Worm (Caenorhabditis elegans): ENCODE results near the gene acr-10.

The acr-10 gene

ce11 chrX:3982370-3982769 is 39.7 kb upstream of the acr-10 start:
- TF ChIP-seq fos-1 (tag; optimal IDR thresholded peaks at IDR 0.05) (peak; percentile 24), pha-4 (tag; optimal IDR thresholded peaks at IDR 0.05) (peak; percentile 55), nhr-237 (tag; optimal IDR thresholded peaks at IDR 0.05) (no peak), hmg-11 (tag; optimal IDR thresholded peaks at IDR 0.05) (no peak)

ce11 chrX:3988575-3988974 is 33.5 kb upstream of the acr-10 start:
- peak; percentile 24 for TF ChIP-seq lin-39 (tag; optimal IDR thresholded peaks at IDR 0.05)
- TF ChIP-seq fkh-2 (tag; optimal IDR thresholded peaks at IDR 0.05), result no peak
- TF ChIP-seq elt-3 (tag; optimal IDR thresholded peaks at IDR 0.05), result no peak

ce11 chrX:3990495-3990894 is 31.6 kb upstream of the acr-10 start:
- no peak for TF ChIP-seq mdl-1 (tag; optimal IDR thresholded peaks at IDR 0.05)
- peak; percentile 80 for TF ChIP-seq pha-4 (tag; optimal IDR thresholded peaks at IDR 0.05)

ce11 chrX:3990941-3991340 is 31.1 kb upstream of the acr-10 start:
- TF ChIP-seq daf-12 (tag; optimal IDR thresholded peaks at IDR 0.05) (no peak), zag-1 (tag; optimal IDR thresholded peaks at IDR 0.05) (no peak), nhr-25 (tag; optimal IDR thresholded peaks at IDR 0.05) (no peak), sea-2 (GFP tag; optimal IDR thresholded peaks at IDR 0.05) (no peak), nhr-76 (tag; optimal IDR thresholded peaks at IDR 0.05) (no peak), elt-3 (tag; optimal IDR thresholded peaks at IDR 0.05) (no peak), lsy-12 (tag; optimal IDR thresholded peaks at IDR 0.05) (no peak), R02D3.7 (tag; optimal IDR thresholded peaks at IDR 0.05) (no peak), ama-1 (optimal IDR thresholded peaks at IDR 0.05) (no peak), ceh-16 (tag; optimal IDR thresholded peaks at IDR 0.05) (no peak), nhr-23 (tag; optimal IDR thresholded peaks at IDR 0.05) (no peak), lin-39 (tag; optimal IDR thresholded peaks at IDR 0.05) (no peak), pqm-1 (tag; optimal IDR thresholded peaks at IDR 0.05) (no peak), nhr-67 (tag; optimal IDR thresholded peaks at IDR 0.05) (no peak), fkh-2 (tag; optimal IDR thresholded peaks at IDR 0.05) (no peak), lin-15B (tag; optimal IDR thresholded peaks at IDR 0.05) (no peak), egl-27 (tag; optimal IDR thresholded peaks at IDR 0.05) (no peak), snpc-4 (tag; optimal IDR thresholded peaks at IDR 0.05) (no peak), ztf-4 (tag; optimal IDR thresholded peaks at IDR 0.05) (no peak), nhr-12 (tag; optimal IDR thresholded peaks at IDR 0.05) (no peak)

- TF ChIP-seq nhr-28 (tag; optimal IDR thresholded peaks at IDR 0.05) (no peak), nhr-67 (tag; optimal IDR thresholded peaks at IDR 0.05) (no peak), ztf-11 (tag; optimal IDR thresholded peaks at IDR 0.05) (no peak), fkh-2 (tag; optimal IDR thresholded peaks at IDR 0.05) (no peak), sea-2 (GFP tag; optimal IDR thresholded peaks at IDR 0.05) (no peak), ama-1 (optimal IDR thresholded peaks at IDR 0.05) (no peak), nhr-77 (tag; optimal IDR thresholded peaks at IDR 0.05) (no peak), lin-15B (tag; optimal IDR thresholded peaks at IDR 0.05) (no peak), ceh-82 (tag; optimal IDR thresholded peaks at IDR 0.05) (no peak), elt-2 (tag; optimal IDR thresholded peaks at IDR 0.05) (no peak), nhr-11 (tag; optimal IDR thresholded peaks at IDR 0.05) (no peak), ceh-16 (tag; optimal IDR thresholded peaks at IDR 0.05) (no peak), ZK546.5 (tag; optimal IDR thresholded peaks at IDR 0.05) (no peak), ceh-9 (tag; optimal IDR thresholded peaks at IDR 0.05) (no peak)
Observed at ce11 chrX:3991652-3992051, 30.4 kb upstream of the acr-10 start.

- TF ChIP-seq ztf-11 (tag; optimal IDR thresholded peaks at IDR 0.05), result no peak
- TF ChIP-seq nhr-77 (tag; optimal IDR thresholded peaks at IDR 0.05), result no peak
- peak; percentile 41 for TF ChIP-seq pha-4 (tag; optimal IDR thresholded peaks at IDR 0.05)
- no peak for TF ChIP-seq nhr-28 (tag; optimal IDR thresholded peaks at IDR 0.05)
- TF ChIP-seq nhr-25 (tag; optimal IDR thresholded peaks at IDR 0.05), result no peak
- peak; percentile 22 for TF ChIP-seq nhr-43 (tag; optimal IDR thresholded peaks at IDR 0.05; ENCODE audit: poor library complexity, severe bottlenecking)
- no peak for TF ChIP-seq skn-1 (tag; optimal IDR thresholded peaks at IDR 0.05)
- TF ChIP-seq hmg-11 (tag; optimal IDR thresholded peaks at IDR 0.05), result peak; percentile 40
Observed at ce11 chrX:3994418-3994817, 27.6 kb upstream of the acr-10 start.

Measured in whole organism, L3 larva.